Worm (Caenorhabditis elegans): ENCODE measurements around the gene Y105C5A.1274.

The Y105C5A.1274 gene

DNA sequence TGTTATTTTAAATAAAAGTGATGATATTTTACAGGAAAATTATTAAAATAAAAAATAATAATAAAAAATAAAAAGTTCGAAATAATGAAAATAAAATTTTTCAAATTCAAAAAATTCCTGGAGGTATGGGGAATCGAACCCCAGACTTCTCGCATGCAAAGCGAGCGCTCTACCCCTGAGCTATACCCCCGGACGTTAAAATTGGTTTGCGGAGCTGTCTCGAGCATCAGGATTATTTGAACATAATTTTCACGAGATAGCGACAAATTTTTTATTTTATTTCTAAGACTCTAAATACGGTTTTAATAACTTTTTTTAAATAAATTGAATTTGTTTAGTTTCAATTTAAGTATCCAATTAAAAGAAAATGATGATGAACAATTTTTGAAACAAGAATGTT lies 30.3 kb upstream of the Y105C5A.1274 start:
- peak; percentile 55 for TF ChIP-seq snpc-4 (tag; optimal IDR thresholded peaks at IDR 0.05)
- no peak for TF ChIP-seq nhr-25 (tag; optimal IDR thresholded peaks at IDR 0.05)
- no peak for TF ChIP-seq nhr-23 (tag; optimal IDR thresholded peaks at IDR 0.05)

DNA sequence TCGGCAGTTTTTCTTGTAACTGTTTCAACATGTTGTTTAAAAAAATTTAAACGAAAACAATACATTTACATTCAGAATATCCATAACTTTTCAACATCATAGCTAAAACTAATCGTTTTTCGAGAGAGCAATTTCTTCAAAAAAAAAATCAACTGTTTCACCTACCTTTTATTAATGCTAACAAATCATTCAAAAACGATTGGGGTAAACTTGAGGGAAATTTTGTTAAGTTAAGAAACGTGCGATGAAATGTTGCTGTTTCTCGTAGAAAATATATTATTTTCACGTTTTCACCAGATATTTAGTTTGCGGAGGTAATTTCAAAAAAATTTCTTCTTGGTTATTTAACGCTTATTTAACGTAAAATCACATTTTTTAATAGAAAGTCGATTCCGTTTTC lies 28.1 kb upstream of the Y105C5A.1274 start:
- TF ChIP-seq peb-1 (tag; optimal IDR thresholded peaks at IDR 0.05): no peak
- no peak for TF ChIP-seq nhr-11 (tag; optimal IDR thresholded peaks at IDR 0.05)
- no peak for TF ChIP-seq C34F6.9 (tag; optimal IDR thresholded peaks at IDR 0.05)
- no peak for TF ChIP-seq fos-1 (tag; optimal IDR thresholded peaks at IDR 0.05)
- no peak for TF ChIP-seq lsy-2 (tag; optimal IDR thresholded peaks at IDR 0.05)
- TF ChIP-seq nhr-77 (tag; optimal IDR thresholded peaks at IDR 0.05): no peak
- TF ChIP-seq ceh-16 (tag; optimal IDR thresholded peaks at IDR 0.05): no peak

DNA sequence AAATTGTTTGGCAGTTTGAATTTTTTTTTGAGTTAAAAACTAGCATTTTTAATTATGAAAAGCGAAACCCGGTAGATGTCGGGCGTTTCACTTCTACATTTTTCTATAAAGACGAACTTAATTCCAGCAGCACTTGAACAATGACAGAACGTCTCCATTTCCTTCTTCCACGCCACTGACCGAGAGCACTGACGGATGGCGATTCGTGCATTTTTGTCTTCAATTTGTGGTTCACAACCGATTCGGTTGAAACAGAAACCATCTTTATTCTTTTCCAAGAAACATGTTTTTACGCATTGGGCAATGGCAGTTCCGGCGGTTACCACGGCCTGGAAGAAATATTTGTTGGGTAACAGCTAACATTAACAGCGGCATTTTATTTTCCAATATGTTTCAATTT lies 21.4 kb upstream of the Y105C5A.1274 start:
- no peak for TF ChIP-seq nhr-6 (tag; optimal IDR thresholded peaks at IDR 0.05)
- TF ChIP-seq dmd-4 (tag; optimal IDR thresholded peaks at IDR 0.05): no peak
- no peak for TF ChIP-seq unc-39 (tag; optimal IDR thresholded peaks at IDR 0.05)
- no peak for TF ChIP-seq Y55F3AM.14 (GFP tag; optimal IDR thresholded peaks at IDR 0.05)
- no peak for TF ChIP-seq sma-3 (GFP tag; optimal IDR thresholded peaks at IDR 0.05)
- no peak for TF ChIP-seq aly-2 (tag; optimal IDR thresholded peaks at IDR 0.05)

DNA sequence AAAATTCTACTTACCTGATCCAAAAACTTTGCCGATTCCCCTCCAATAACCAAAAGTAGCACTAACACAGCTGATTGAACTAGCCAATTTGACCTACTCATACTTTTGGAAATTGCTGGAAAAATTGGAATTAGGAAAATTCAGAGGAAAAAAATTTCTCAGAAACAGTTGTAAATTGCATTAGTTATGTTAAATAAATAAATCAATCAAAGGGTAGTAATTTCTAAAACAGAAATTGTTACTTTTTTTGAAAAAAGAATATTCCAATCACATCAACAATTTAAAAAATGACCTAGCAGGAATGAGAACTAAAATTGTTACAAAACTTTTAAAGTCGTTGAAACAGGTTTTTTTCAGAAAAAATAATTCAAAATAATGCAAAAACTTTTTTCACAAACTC lies 17.6 kb upstream of the Y105C5A.1274 start, which contains the start of gene Y105C5A.8:
TSS of gene Y105C5A.8 (minus strand) at position 101 of the 400 bp plus-strand sequence.
- TF ChIP-seq nhr-10 (tag; optimal IDR thresholded peaks at IDR 0.05) (no peak), ztf-4 (tag; optimal IDR thresholded peaks at IDR 0.05) (no peak), ama-1 (optimal IDR thresholded peaks at IDR 0.05) (no peak), nhr-77 (tag; optimal IDR thresholded peaks at IDR 0.05) (no peak), nhr-237 (tag; optimal IDR thresholded peaks at IDR 0.05) (no peak), alr-1 (tag; optimal IDR thresholded peaks at IDR 0.05) (no peak), C34F6.9 (tag; optimal IDR thresholded peaks at IDR 0.05) (no peak), unc-39 (tag; optimal IDR thresholded peaks at IDR 0.05) (no peak), sma-3 (GFP tag; optimal IDR thresholded peaks at IDR 0.05) (no peak), elt-3 (tag; optimal IDR thresholded peaks at IDR 0.05) (no peak), Y55F3AM.14 (GFP tag; optimal IDR thresholded peaks at IDR 0.05) (no peak), lin-13 (GFP tag; optimal IDR thresholded peaks at IDR 0.05) (no peak), zag-1 (tag; optimal IDR thresholded peaks at IDR 0.05) (no peak), sma-9 (GFP tag; optimal IDR thresholded peaks at IDR 0.05) (no peak), sma-9 (tag; optimal IDR thresholded peaks at IDR 0.05) (no peak), snpc-4 (tag; optimal IDR thresholded peaks at IDR 0.05) (no peak), ZK546.5 (tag; optimal IDR thresholded peaks at IDR 0.05) (no peak), nhr-6 (tag; optimal IDR thresholded peaks at IDR 0.05) (no peak), aly-2 (tag; optimal IDR thresholded peaks at IDR 0.05) (no peak)

DNA sequence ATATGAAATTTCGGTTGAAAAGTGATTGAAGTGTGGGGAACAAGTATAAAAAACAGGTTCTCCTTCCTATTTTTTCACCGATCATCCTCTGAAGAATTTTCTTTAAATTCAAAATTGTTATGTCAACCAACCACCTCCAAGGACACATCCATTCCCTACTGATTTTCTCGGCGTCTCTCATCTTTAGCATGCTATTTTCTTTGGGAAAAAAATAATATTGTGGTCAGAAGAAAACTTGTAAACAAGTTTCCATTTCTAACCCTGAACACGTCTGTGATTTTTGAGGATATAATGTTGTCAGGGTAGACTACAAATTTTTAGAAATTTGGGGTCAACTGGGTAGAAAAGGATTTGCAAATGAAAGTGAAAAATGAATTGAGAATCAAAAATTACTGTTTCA lies 16.9 kb upstream of the Y105C5A.1274 start:
- TF ChIP-seq gmeb-1 (tag; optimal IDR thresholded peaks at IDR 0.05) (peak; percentile 7), unc-39 (tag; optimal IDR thresholded peaks at IDR 0.05) (no peak), F13H6.1 (tag; optimal IDR thresholded peaks at IDR 0.05) (no peak), nhr-129 (tag; optimal IDR thresholded peaks at IDR 0.05) (no peak), nhr-25 (tag; optimal IDR thresholded peaks at IDR 0.05) (peak; percentile 45)

DNA sequence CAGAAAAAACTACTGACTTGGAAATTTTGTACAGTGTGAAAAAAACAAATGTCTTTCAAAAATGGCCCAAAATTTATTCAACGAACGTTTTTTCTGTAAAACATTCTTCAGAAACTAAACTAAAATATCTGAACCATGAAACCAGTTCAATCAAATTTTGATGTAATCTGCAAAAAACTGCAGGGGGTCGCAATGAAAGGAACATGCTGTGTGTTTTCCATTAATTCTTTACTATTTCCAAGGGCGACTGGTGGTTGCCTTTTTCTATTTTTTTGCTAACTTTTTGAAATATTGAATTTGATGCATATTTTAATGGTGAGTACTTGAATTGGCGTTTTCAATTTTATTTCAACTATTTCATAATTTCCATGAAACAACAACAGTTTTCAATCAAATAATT lies 3.3 kb upstream of the Y105C5A.1274 start, which contains the start of gene Y105C5A.9:
TSS of gene Y105C5A.9 (plus strand) at position 301 of the 400 bp plus-strand sequence.
- TF ChIP-seq sma-9 (GFP tag; optimal IDR thresholded peaks at IDR 0.05): no peak
- TF ChIP-seq sma-9 (tag; optimal IDR thresholded peaks at IDR 0.05): no peak
- TF ChIP-seq unc-39 (tag; optimal IDR thresholded peaks at IDR 0.05): no peak
- no peak for TF ChIP-seq ztf-1 (GFP tag; conservative IDR thresholded peaks at IDR 0.05)
- no peak for TF ChIP-seq mbf-1 (tag; optimal IDR thresholded peaks at IDR 0.05)
- TF ChIP-seq ztf-11 (tag; optimal IDR thresholded peaks at IDR 0.05): no peak
- TF ChIP-seq nhr-21 (tag; optimal IDR thresholded peaks at IDR 0.05): no peak
- TF ChIP-seq ama-1 (optimal IDR thresholded peaks at IDR 0.05): no peak
- no peak for TF ChIP-seq unc-55 (GFP tag; optimal IDR thresholded peaks at IDR 0.05)
- TF ChIP-seq mab-5 (tag; optimal IDR thresholded peaks at IDR 0.05): no peak
- TF ChIP-seq lin-13 (GFP tag; optimal IDR thresholded peaks at IDR 0.05): no peak
- TF ChIP-seq nhr-11 (tag; optimal IDR thresholded peaks at IDR 0.05): no peak
- TF ChIP-seq ztf-4 (tag; optimal IDR thresholded peaks at IDR 0.05): no peak
- TF ChIP-seq lin-11 (tag; optimal IDR thresholded peaks at IDR 0.05): no peak
- TF ChIP-seq ceh-82 (tag; optimal IDR thresholded peaks at IDR 0.05): no peak
- no peak for TF ChIP-seq peb-1 (tag; optimal IDR thresholded peaks at IDR 0.05)
- TF ChIP-seq fos-1 (tag; optimal IDR thresholded peaks at IDR 0.05): no peak
- no peak for TF ChIP-seq ZK546.5 (tag; optimal IDR thresholded peaks at IDR 0.05)

All from whole organism, L2 larva.